Worm (Caenorhabditis elegans) whole organism, mixed stage, embryonic: ENCODE measurements around the gene F13E9.11.

Experiments
- M03D4.4 ChIP-seq: sonication (generic microtip); optimal IDR thresholded peaks from 2 replicates; lab custom pipeline; 2017; ENCODE audit warnings: mild to moderate bottlenecking, missing genetic modification characterization, missing compliant biosample characterization
- bed-3 ChIP-seq: fragments of 200-800 bp; sonication (Bioruptor generic); optimal IDR thresholded peaks from 3 replicates; lab custom pipeline; 2018; ENCODE audit warnings: mild to moderate bottlenecking, missing genetic modification characterization, moderate library complexity, missing compliant biosample characterization
- blmp-1 ChIP-seq: fragments of 150-350 bp; optimal IDR thresholded peaks from 2 replicates; lab custom pipeline; 2014; ENCODE audit warnings: missing biosample characterization, missing genetic modification characterization
- ceh-39 ChIP-seq: fragments of 150-350 bp; optimal IDR thresholded peaks from 2 replicates; lab custom pipeline; 2014; ENCODE audit warnings: missing biosample characterization, missing genetic modification characterization
- ceh-43 ChIP-seq: fragments of 200-800 bp; sonication (Bioruptor generic); optimal IDR thresholded peaks from 2 replicates; lab custom pipeline; 2018; ENCODE audit warnings: mild to moderate bottlenecking, missing genetic modification characterization, moderate library complexity, missing compliant biosample characterization
- ceh-83 ChIP-seq: fragments of 200-800 bp; sonication (Bioruptor generic); optimal IDR thresholded peaks from 2 replicates; lab custom pipeline; 2018; ENCODE audit warnings: mild to moderate bottlenecking, missing genetic modification characterization, missing compliant biosample characterization
- ces-1 ChIP-seq: fragments of 150-350 bp; optimal IDR thresholded peaks from 2 replicates; lab custom pipeline; 2014; ENCODE audit warnings: missing biosample characterization, missing genetic modification reagents, missing genetic modification characterization
- cnd-1 ChIP-seq: fragments of 200-800 bp; sonication (Bioruptor generic); optimal IDR thresholded peaks from 2 replicates; lab custom pipeline; 2018; ENCODE audit warnings: mild to moderate bottlenecking, missing genetic modification characterization, missing compliant biosample characterization
- drap-1 ChIP-seq: fragments of 200-800 bp; sonication (Bioruptor generic); optimal IDR thresholded peaks from 3 replicates; lab custom pipeline; 2018; ENCODE audit warnings: mild to moderate bottlenecking, missing genetic modification characterization, missing compliant biosample characterization
- elt-1 ChIP-seq: sonication (generic microtip); optimal IDR thresholded peaks from 2 replicates; lab custom pipeline; 2017; ENCODE audit warnings: missing genetic modification characterization, mild to moderate bottlenecking, missing compliant biosample characterization, antibody characterized with exemption, moderate library complexity, borderline replicate concordance; ENCODE audit not compliant: insufficient read depth
- elt-3 ChIP-seq: fragments of 150-350 bp; optimal IDR thresholded peaks from 2 replicates; lab custom pipeline; 2014; ENCODE audit warnings: missing biosample characterization, missing genetic modification characterization
- flh-1 ChIP-seq: fragments of 200-800 bp; sonication (Bioruptor generic); optimal IDR thresholded peaks from 2 replicates; lab custom pipeline; 2018; ENCODE audit warnings: mild to moderate bottlenecking, missing genetic modification characterization, moderate library complexity, missing compliant biosample characterization
- ham-2 ChIP-seq: fragments of 200-800 bp; sonication (Bioruptor generic); optimal IDR thresholded peaks from 2 replicates; lab custom pipeline; 2018; ENCODE audit warnings: mild to moderate bottlenecking, missing genetic modification characterization, missing compliant biosample characterization
- hlh-1 ChIP-seq: fragments of 150-350 bp; optimal IDR thresholded peaks from 2 replicates; lab custom pipeline; 2014; ENCODE audit warnings: missing biosample characterization, missing genetic modification reagents, missing genetic modification characterization
- lin-13 ChIP-seq: fragments of 150-350 bp; optimal IDR thresholded peaks from 2 replicates; lab custom pipeline; 2014; ENCODE audit warnings: missing biosample characterization, missing genetic modification characterization
- lin-32 ChIP-seq: fragments of 200-800 bp; sonication (Bioruptor generic); optimal IDR thresholded peaks from 2 replicates; lab custom pipeline; 2018; ENCODE audit warnings: mild to moderate bottlenecking, missing genetic modification characterization, missing compliant biosample characterization
- mab-5 ChIP-seq: fragments of 150-350 bp; optimal IDR thresholded peaks from 2 replicates; lab custom pipeline; 2014; ENCODE audit warnings: missing biosample characterization, missing genetic modification characterization
- mep-1 ChIP-seq: fragments of 150-350 bp; optimal IDR thresholded peaks from 2 replicates; lab custom pipeline; 2017; ENCODE audit warnings: missing biosample characterization, missing genetic modification reagents, missing genetic modification characterization, inconsistent platforms
- mls-2 ChIP-seq: sonication (generic microtip); optimal IDR thresholded peaks from 2 replicates; lab custom pipeline; 2016; ENCODE audit warnings: mild to moderate bottlenecking, missing genetic modification characterization, moderate library complexity, missing compliant biosample characterization
- nhr-12 ChIP-seq: fragments of 150-350 bp; optimal IDR thresholded peaks from 2 replicates; lab custom pipeline; 2014; ENCODE audit warnings: missing biosample characterization, missing genetic modification characterization
- nhr-2 ChIP-seq: fragments of 150-350 bp; optimal IDR thresholded peaks from 2 replicates; lab custom pipeline; 2014; ENCODE audit warnings: missing biosample characterization, missing genetic modification characterization
- nhr-28 ChIP-seq: fragments of 150-350 bp; optimal IDR thresholded peaks from 2 replicates; lab custom pipeline; 2014; ENCODE audit warnings: missing biosample characterization, missing genetic modification characterization
- nhr-76 ChIP-seq: sonication (generic microtip); optimal IDR thresholded peaks from 2 replicates; lab custom pipeline; 2017; ENCODE audit warnings: missing biosample characterization, missing genetic modification characterization
- sem-2 ChIP-seq: fragments of 200-800 bp; sonication (Bioruptor generic); optimal IDR thresholded peaks from 2 replicates; lab custom pipeline; 2018; ENCODE audit warnings: mild to moderate bottlenecking, missing genetic modification characterization, missing compliant biosample characterization
- snpc-4 ChIP-seq: fragments of 150-350 bp; optimal IDR thresholded peaks from 2 replicates; lab custom pipeline; 2014; ENCODE audit warnings: missing biosample characterization, missing genetic modification characterization
- sptf-1 ChIP-seq: sonication (generic microtip); optimal IDR thresholded peaks from 2 replicates; lab custom pipeline; 2017; ENCODE audit warnings: mild to moderate bottlenecking, missing genetic modification characterization, moderate library complexity, missing compliant biosample characterization
- tbx-8 ChIP-seq: fragments of 200-800 bp; sonication (Bioruptor generic); optimal IDR thresholded peaks from 2 replicates; lab custom pipeline; 2018; ENCODE audit warnings: mild to moderate bottlenecking, missing genetic modification characterization, moderate library complexity, missing compliant biosample characterization
- unc-120 ChIP-seq: sonication (generic microtip); optimal IDR thresholded peaks from 2 replicates; lab custom pipeline; 2017; ENCODE audit warnings: missing genetic modification characterization, missing compliant biosample characterization; ENCODE audit not compliant: poor library complexity, severe bottlenecking
- unc-39 ChIP-seq: fragments of 150-350 bp; optimal IDR thresholded peaks from 2 replicates; lab custom pipeline; 2014; ENCODE audit warnings: missing biosample characterization, missing genetic modification characterization
- unc-62 ChIP-seq: fragments of 150-350 bp; optimal IDR thresholded peaks from 2 replicates; lab custom pipeline; 2014; ENCODE audit warnings: missing biosample characterization, missing genetic modification reagents, missing genetic modification characterization
- zip-8 ChIP-seq: fragments of 150-350 bp; optimal IDR thresholded peaks from 2 replicates; lab custom pipeline; 2014; ENCODE audit warnings: missing biosample characterization, missing genetic modification characterization

The F13E9.11 gene

DNA sequence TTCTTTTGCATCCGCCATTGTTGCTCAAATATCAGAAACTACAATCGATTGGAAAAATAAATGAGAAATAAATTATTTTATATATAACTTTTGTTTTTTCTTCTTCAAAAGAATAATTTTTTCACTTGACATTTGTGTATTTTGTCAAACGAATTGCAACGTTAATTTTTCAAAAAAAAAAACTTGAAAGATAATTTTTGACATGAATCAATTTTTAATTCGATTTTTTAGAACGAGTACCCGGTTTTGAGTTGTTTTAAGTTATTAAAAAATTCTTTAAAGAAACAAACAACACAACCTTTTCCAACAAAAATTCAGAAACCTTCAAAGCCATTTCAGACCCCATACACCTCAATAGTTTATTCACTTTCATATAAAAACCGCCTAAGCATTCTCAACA lies 15.3 kb upstream of the F13E9.11 start, which contains the start of gene F13E9.5:
Gene F13E9.5, minus strand, starts transcription at position 101 of the 400 bp plus-strand sequence.
- TF ChIP-seq sem-2, result no peak
- no peak for TF ChIP-seq nhr-28 (tag; lab: Kevin White, UChicago)
- no peak for TF ChIP-seq M03D4.4 (tag; lab: Kevin White, UChicago)
- TF ChIP-seq nhr-76 (tag; lab: Kevin White, UChicago), result no peak
- TF ChIP-seq ham-2 (GFP tag; lab: Kevin White, UChicago), result no peak
- TF ChIP-seq nhr-12 (tag; lab: Kevin White, UChicago), result no peak
- no peak for TF ChIP-seq cnd-1 (tag; lab: Kevin White, UChicago)
- no peak for TF ChIP-seq elt-3
- TF ChIP-seq flh-1, result no peak
- TF ChIP-seq ceh-43 (GFP tag; lab: Kevin White, UChicago), result no peak
- no peak for TF ChIP-seq mep-1 (tag; lab: Kevin White, UChicago)
- TF ChIP-seq ceh-39 (tag; lab: Kevin White, UChicago), result no peak
- TF ChIP-seq sptf-1 (tag; lab: Kevin White, UChicago), result no peak
- TF ChIP-seq mab-5, result no peak
- no peak for TF ChIP-seq unc-120 (tag; lab: Kevin White, UChicago)
- no peak for TF ChIP-seq zip-8 (tag; lab: Kevin White, UChicago)
- no peak for TF ChIP-seq unc-62

DNA sequence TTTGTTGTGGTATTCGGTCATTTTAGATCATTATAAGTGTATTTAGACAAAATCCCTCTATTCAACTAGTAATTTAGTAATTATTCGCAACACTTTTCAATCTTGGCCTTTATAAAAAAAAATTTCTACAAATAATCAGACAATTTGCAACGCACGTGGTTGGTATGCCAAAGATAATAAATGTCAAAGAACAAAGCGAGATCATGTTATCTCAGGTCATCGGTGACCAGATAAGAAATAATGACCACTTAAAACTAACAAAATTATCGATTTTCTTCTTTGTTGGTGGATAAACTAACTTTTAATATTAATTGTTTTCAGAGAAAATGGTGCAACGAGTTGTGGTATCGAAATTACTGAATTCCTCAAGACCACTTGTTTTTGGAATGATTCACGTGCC lies 12.3 kb upstream of the F13E9.11 start, which contains the start of gene F13E9.13:
Gene F13E9.13, plus strand, starts transcription at position 317 of the 400 bp plus-strand sequence.
- TF ChIP-seq lin-32 (GFP tag; lab: Kevin White, UChicago) (no peak), lin-13 (tag; lab: Kevin White, UChicago) (no peak), elt-1 (tag; lab: Kevin White, UChicago) (peak; percentile 88)

DNA sequence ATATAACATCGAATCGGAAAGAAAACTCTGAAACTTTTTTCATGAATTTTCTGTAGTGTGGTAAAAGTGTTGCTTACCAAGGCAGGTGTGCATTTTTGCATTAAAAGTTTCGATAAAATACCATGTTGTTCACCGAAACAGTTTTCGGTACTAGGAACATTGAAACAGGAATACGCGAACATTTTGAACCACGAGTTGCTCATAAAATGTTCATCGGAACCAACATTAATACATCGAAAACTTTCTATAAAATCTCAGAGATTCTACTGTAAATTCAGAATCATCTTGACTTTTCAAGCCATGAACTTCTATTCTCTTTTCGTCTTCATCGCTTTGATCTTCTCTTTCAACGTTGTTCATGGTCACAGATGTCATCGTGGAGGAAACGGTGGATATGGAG lies 11.3 kb upstream of the F13E9.11 start, which contains the start of gene fipr-15:
Gene fipr-15, plus strand, starts transcription at position 301 of the 400 bp plus-strand sequence.
- TF ChIP-seq elt-3 (no peak), hlh-1 (no peak), nhr-12 (tag; lab: Kevin White, UChicago) (no peak), zip-8 (tag; lab: Kevin White, UChicago) (no peak), bed-3 (no peak), nhr-76 (tag; lab: Kevin White, UChicago) (no peak), nhr-2 (no peak), ces-1 (GFP tag; lab: Kevin White, UChicago) (no peak), mls-2 (no peak), mep-1 (tag; lab: Kevin White, UChicago) (no peak), snpc-4 (no peak), lin-13 (tag; lab: Kevin White, UChicago) (no peak), lin-32 (GFP tag; lab: Kevin White, UChicago) (no peak), nhr-28 (tag; lab: Kevin White, UChicago) (no peak), drap-1 (GFP tag; lab: Kevin White, UChicago) (no peak), sem-2 (no peak), cnd-1 (tag; lab: Kevin White, UChicago) (no peak)
- TF ChIP-seq, all 35 proteins: peak for 0

DNA sequence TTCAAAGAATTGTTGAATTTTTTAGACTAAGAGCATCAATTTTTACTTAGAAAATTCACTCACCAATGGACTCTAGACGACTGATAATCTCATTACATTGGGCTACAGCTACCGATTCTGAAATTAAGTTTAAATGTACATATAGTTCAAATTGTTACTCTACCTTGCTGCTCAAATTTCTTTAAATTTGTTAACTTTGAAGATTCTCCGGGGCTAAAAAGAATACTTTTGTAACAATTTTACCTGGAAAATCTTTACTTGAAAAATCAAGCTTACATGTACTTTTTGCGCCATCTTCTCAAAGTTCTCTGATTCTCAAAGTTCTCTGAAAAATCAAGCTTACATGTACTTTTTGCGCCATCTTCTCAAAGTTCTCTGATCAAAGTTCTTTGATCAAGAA lies 10.6 kb upstream of the F13E9.11 start, which contains the start of gene sdz-13:
Gene sdz-13, minus strand, starts transcription at position 101 of the 400 bp plus-strand sequence.
- no peak for TF ChIP-seq nhr-76 (tag; lab: Kevin White, UChicago)
- no peak for TF ChIP-seq snpc-4
- no peak for TF ChIP-seq mab-5
- no peak for TF ChIP-seq ces-1 (GFP tag; lab: Kevin White, UChicago)
- TF ChIP-seq ceh-43 (GFP tag; lab: Kevin White, UChicago), result no peak
- TF ChIP-seq drap-1 (GFP tag; lab: Kevin White, UChicago), result no peak
- no peak for TF ChIP-seq unc-62
- no peak for TF ChIP-seq bed-3
- TF ChIP-seq lin-32 (GFP tag; lab: Kevin White, UChicago), result no peak
- TF ChIP-seq mep-1 (tag; lab: Kevin White, UChicago), result no peak
- TF ChIP-seq ceh-83 (GFP tag; lab: Kevin White, UChicago), result no peak
- TF ChIP-seq ham-2 (GFP tag; lab: Kevin White, UChicago), result no peak
- no peak for TF ChIP-seq lin-13 (tag; lab: Kevin White, UChicago)
- TF ChIP-seq tbx-8 (GFP tag; lab: Kevin White, UChicago), result no peak
- TF ChIP-seq sptf-1 (tag; lab: Kevin White, UChicago), result no peak
- TF ChIP-seq nhr-12 (tag; lab: Kevin White, UChicago), result no peak

DNA sequence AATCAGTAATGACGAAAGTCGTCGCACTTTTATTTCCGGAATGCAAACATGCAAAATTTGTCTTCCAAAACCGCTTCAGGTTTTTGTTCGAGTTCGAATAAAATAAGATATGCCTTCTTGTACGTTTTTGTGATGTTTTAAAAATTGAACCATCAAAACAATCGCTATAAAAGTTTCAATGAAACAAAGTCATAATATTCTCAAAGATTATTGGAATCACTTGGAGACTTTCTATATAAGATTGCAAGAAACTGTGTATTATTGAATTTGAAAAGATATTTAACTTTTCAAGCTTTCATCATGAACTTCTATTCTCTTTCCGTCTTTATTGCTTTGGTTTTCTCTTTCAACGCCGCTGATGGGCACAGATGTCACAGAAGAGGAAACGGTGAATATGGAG lies 7.9 kb upstream of the F13E9.11 start, which contains the start of gene fipr-14:
Gene fipr-14, plus strand, starts transcription at position 301 of the 400 bp plus-strand sequence.
- no peak for TF ChIP-seq sptf-1 (tag; lab: Kevin White, UChicago)
- TF ChIP-seq ceh-39 (tag; lab: Kevin White, UChicago), result no peak
- TF ChIP-seq unc-62, result no peak
- TF ChIP-seq hlh-1, result no peak
- TF ChIP-seq ces-1 (GFP tag; lab: Kevin White, UChicago), result no peak
- TF ChIP-seq blmp-1 (tag; lab: Kevin White, UChicago), result no peak
- TF ChIP-seq elt-1 (tag; lab: Kevin White, UChicago), result no peak
- TF ChIP-seq unc-39 (tag; lab: Kevin White, UChicago), result no peak
- no peak for TF ChIP-seq M03D4.4 (tag; lab: Kevin White, UChicago)
- no peak for TF ChIP-seq mep-1 (tag; lab: Kevin White, UChicago)
- no peak for TF ChIP-seq lin-32 (GFP tag; lab: Kevin White, UChicago)
- no peak for TF ChIP-seq unc-120 (tag; lab: Kevin White, UChicago)
- TF ChIP-seq nhr-2, result no peak
- no peak for TF ChIP-seq drap-1 (GFP tag; lab: Kevin White, UChicago)
- TF ChIP-seq ceh-43 (GFP tag; lab: Kevin White, UChicago), result no peak
- TF ChIP-seq tbx-8 (GFP tag; lab: Kevin White, UChicago), result no peak
